Fruit fly (Drosophila melanogaster) whole organism, pupa: ENCODE data around the gene Sb.

Experiments
- CG10348 ChIP-seq: fragments of 200-800 bp; sonication (Bioruptor generic); IDR thresholded peaks from 2 replicates; pipeline ENCODE4 v1.3.6; 2022; ENCODE audit warnings: missing biosample characterization, missing genetic modification characterization
- CG12605 ChIP-seq: fragments of 200-800 bp; sonication (Bioruptor generic); IDR thresholded peaks from 2 replicates; pipeline ENCODE4 v1.3.6; 2022; ENCODE audit warnings: missing biosample characterization, missing genetic modification characterization
- CG13204 ChIP-seq: fragments of 200-800 bp; sonication (Bioruptor generic); optimal IDR thresholded peaks from 2 replicates; lab custom pipeline; 2018; ENCODE audit warnings: missing biosample characterization, mild to moderate bottlenecking, missing genetic modification characterization, moderate library complexity
- CG14655 ChIP-seq: fragments of 200-800 bp; sonication (Bioruptor generic); optimal IDR thresholded peaks from 3 replicates; lab custom pipeline; 2017; ENCODE audit warnings: mild to moderate bottlenecking, missing biosample characterization, missing genetic modification reagents, missing genetic modification characterization
- CG15710 ChIP-seq: fragments of 200-800 bp; sonication (Bioruptor generic); optimal IDR thresholded peaks from 2 replicates; lab custom pipeline; 2018; ENCODE audit warnings: missing biosample characterization, mild to moderate bottlenecking, missing genetic modification characterization, moderate library complexity
- CG17806 ChIP-seq: fragments of 200-800 bp; sonication (Bioruptor generic); optimal IDR thresholded peaks from 2 replicates; lab custom pipeline; 2018; ENCODE audit warnings: missing biosample characterization, mild to moderate bottlenecking, missing genetic modification characterization, moderate library complexity
- CG32121 ChIP-seq: fragments of 200-800 bp; sonication (Bioruptor generic); IDR thresholded peaks from 2 replicates; pipeline ENCODE4 v1.3.6; 2022; ENCODE audit warnings: missing biosample characterization, missing genetic modification characterization
- CG34367 ChIP-seq: fragments of 200-800 bp; sonication (Bioruptor generic); optimal IDR thresholded peaks from 2 replicates; lab custom pipeline; 2018; ENCODE audit warnings: missing biosample characterization, mild to moderate bottlenecking, missing genetic modification characterization
- CG4496 ChIP-seq: fragments of 200-800 bp; sonication (Bioruptor generic); IDR thresholded peaks from 3 replicates; pipeline ENCODE4 v1.3.6; 2022; ENCODE audit warnings: missing biosample characterization, missing genetic modification characterization
- CG8159 ChIP-seq: fragments of 200-800 bp; sonication (Bioruptor generic); optimal IDR thresholded peaks from 3 replicates; lab custom pipeline; 2018; ENCODE audit warnings: missing biosample characterization, mild to moderate bottlenecking, missing genetic modification characterization, moderate library complexity
- CG8301 ChIP-seq: fragments of 200-800 bp; sonication (Bioruptor generic); optimal IDR thresholded peaks from 2 replicates; lab custom pipeline; 2018; ENCODE audit warnings: missing biosample characterization, mild to moderate bottlenecking, missing genetic modification characterization
- CG9948 ChIP-seq: fragments of 200-800 bp; sonication (Bioruptor generic); optimal IDR thresholded peaks from 2 replicates; lab custom pipeline; 2018; ENCODE audit warnings: missing biosample characterization, mild to moderate bottlenecking, missing genetic modification characterization, moderate library complexity
- D1 ChIP-seq: fragments of 200-800 bp; sonication (Bioruptor generic); optimal IDR thresholded peaks from 2 replicates; lab custom pipeline; 2018; ENCODE audit warnings: missing biosample characterization, mild to moderate bottlenecking, missing genetic modification characterization, moderate library complexity
- EcR ChIP-seq: fragments of 200-800 bp; sonication (Bioruptor generic); optimal IDR thresholded peaks from 3 replicates; lab custom pipeline; 2019; ENCODE audit warnings: missing biosample characterization, missing genetic modification characterization, mild to moderate bottlenecking, moderate library complexity, missing genetic modification reagents
- Ets98B ChIP-seq: fragments of 200-800 bp; sonication (Bioruptor generic); IDR thresholded peaks from 2 replicates; pipeline ENCODE4 v1.3.6; 2022; ENCODE audit warnings: missing biosample characterization, missing genetic modification characterization
- Pif1A ChIP-seq: fragments of 200-800 bp; sonication (Bioruptor generic); optimal IDR thresholded peaks from 3 replicates; lab custom pipeline; 2016; ENCODE audit warnings: missing biosample characterization, missing genetic modification characterization
- Pif1B ChIP-seq: fragments of 200-800 bp; sonication (Bioruptor generic); optimal IDR thresholded peaks from 3 replicates; lab custom pipeline; 2016; ENCODE audit warnings: missing biosample characterization, missing genetic modification characterization
- Snoo ChIP-seq: fragments of 200-800 bp; sonication (Bioruptor generic); optimal IDR thresholded peaks from 3 replicates; lab custom pipeline; 2017; ENCODE audit warnings: missing biosample characterization, mild to moderate bottlenecking, missing genetic modification characterization, inconsistent platforms
- fd96Ca ChIP-seq: fragments of 200-800 bp; sonication (Bioruptor generic); IDR thresholded peaks from 3 replicates; pipeline ENCODE4 v1.3.6; 2022; ENCODE audit warnings: missing biosample characterization, missing genetic modification characterization
- rn ChIP-seq: fragments of 200-800 bp; sonication (Bioruptor generic); IDR thresholded peaks from 2 replicates; pipeline ENCODE4 v1.3.6; 2022; ENCODE audit warnings: missing biosample characterization, missing genetic modification characterization

Gene Sb

DNA sequence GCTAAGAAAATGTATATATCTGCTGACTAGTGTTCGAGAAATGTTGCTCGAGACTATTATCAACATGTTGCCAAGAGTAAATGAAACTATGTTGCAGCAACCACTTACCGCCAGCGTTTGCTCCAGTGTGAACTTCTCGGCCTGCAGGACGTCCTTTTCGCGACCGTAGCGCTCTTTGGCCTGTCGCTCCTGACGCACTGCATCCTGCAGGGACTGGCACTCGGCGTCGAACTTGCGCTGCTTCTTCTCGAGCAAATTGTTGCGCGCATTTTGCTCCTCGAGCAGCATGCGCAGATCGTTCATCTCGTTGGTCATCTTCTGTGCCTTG is 43.4 kb upstream of the Sb start:
- peak; percentile 23 for TF ChIP-seq Pif1A (GFP tag; lab: Kevin White, UChicago)
- TF ChIP-seq fd96Ca (GFP tag; lab: Robert Waterston, UW), result peak; percentile 4; the same call in 1 of the 3 replicates
- no peak for TF ChIP-seq CG10348

DNA sequence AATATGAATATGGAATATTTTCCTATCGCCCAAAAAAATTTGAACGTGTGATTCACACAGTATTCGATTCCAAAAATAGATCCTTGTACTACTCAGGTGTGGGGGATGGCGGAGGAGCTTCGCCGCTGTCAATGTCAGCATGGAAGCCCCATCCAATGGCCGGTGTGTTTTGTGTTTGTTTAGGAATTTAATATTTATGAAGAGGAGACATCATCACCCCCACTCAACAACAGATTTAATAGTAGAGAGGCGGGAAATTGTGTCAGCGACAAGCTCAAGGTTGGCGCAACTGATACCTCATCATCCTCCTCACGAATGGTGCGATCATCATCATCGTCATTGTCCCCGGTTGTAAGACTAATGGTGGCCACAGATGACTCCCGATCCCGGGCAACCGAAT is 41.8 kb upstream of the Sb start:
- TF ChIP-seq CG34367 (no peak), Snoo (tag; lab: Kevin White, UChicago) (no peak), CG12605 (GFP tag; lab: Robert Waterston, UW) (no peak), CG32121 (GFP tag; lab: Robert Waterston, UW) (no peak), CG4496 (no peak), Ets98B (GFP tag; lab: Robert Waterston, UW) (no peak), CG14655 (GFP tag; lab: Kevin White, UChicago) (no peak), EcR (GFP tag; lab: Kevin White, UChicago) (no peak)

DNA sequence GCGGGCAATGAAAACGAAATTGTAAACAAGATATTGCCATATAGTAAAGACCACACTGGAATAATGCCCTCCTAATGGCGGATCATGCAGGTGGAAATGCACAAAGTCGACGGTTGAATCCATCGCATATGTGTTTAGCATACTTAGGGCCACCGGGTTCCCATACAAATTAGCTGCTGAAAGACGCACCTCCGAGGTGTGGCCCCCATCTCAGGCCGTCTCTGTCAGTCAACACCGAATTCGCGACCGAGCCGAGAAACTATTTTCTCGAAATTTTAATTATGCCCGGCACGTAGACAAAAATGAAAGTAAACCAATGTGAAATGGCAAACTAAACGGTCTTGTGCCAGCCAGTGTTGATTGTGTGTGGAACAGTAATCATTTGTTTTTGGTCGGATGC is 37.7 kb upstream of the Sb start:
- TF ChIP-seq CG9948 (tag; lab: Kevin White, UChicago) (no peak), CG32121 (GFP tag; lab: Robert Waterston, UW) (no peak), fd96Ca (GFP tag; lab: Robert Waterston, UW) (no peak), rn (no peak), Ets98B (GFP tag; lab: Robert Waterston, UW) (no peak), CG8159 (tag; lab: Kevin White, UChicago) (no peak), CG17806 (tag; lab: Kevin White, UChicago) (no peak), CG15710 (tag; lab: Kevin White, UChicago) (no peak), CG14655 (GFP tag; lab: Kevin White, UChicago) (no peak), Pif1B (GFP tag; lab: Kevin White, UChicago) (no peak), Snoo (tag; lab: Kevin White, UChicago) (no peak), CG13204 (GFP tag; lab: Kevin White, UChicago) (no peak), D1 (no peak), CG4496 (no peak), Pif1A (GFP tag; lab: Kevin White, UChicago) (no peak)

DNA sequence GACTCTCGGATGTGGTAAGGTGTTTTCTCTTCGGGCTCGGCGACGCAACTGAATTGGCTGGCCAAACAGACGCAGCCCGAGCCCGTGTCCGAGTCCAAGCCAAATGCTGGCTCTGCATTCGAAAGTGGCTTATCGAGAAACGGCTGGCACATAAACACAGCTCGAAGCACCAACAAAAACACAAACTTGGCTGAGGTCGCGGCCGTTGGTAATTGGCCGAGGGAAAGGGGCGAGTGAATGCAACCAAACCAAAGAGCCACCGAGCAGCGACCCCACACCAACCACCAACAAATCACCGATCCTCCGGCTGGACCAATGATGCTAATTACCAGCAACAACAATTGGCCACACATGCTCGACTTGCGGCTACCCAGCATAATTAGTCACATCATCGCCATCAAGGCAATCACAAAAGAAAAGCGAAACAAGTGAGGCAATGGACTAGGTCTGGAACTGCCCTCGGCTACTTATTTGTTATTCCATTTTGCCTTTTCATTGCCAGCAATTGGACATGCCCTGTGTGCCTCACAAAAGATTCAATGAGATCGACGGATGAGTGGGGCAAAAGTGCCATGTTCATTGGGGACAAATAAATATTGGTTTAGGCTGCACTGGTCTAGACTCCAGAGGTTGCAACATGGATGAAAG is 34.9 kb upstream of the Sb start, which contains the start of gene CG32855:
Gene CG32855 (minus strand): TSS at position 51 of the 648 bp plus-strand sequence.
- TF ChIP-seq CG4496 (no peak), CG8159 (tag; lab: Kevin White, UChicago) (no peak), CG8301 (tag; lab: Kevin White, UChicago) (no peak), CG32121 (GFP tag; lab: Robert Waterston, UW) (no peak), EcR (GFP tag; lab: Kevin White, UChicago) (peak; percentile 58), rn (no peak), Pif1B (GFP tag; lab: Kevin White, UChicago) (no peak), CG13204 (GFP tag; lab: Kevin White, UChicago) (no peak), CG9948 (tag; lab: Kevin White, UChicago) (no peak)

DNA sequence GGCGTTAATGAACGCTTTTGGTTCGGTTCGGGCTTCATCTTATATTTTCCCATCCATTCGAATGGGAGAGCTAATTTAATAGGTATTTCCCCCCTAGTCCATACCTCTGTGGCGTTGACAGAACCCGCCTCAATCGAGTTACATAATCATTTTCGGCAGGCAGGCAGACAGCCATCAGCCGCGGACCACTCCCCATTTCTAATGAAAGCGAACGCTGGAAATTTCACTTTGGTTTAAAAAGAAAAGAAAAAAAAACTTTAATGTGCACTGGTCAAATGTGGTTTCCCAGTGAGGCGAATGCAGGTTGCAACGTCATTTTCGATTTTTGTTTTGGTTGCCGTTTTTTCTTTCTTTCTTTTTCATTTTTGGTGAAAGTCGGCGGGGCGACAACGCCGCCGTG is 33.6 kb upstream of the Sb start:
- TF ChIP-seq Ets98B (GFP tag; lab: Robert Waterston, UW) (peak; percentile 12; the same call in 1 of the 2 replicates), CG4496 (0 out of 3 replicates have a peak, but pooled peaks have one; percentile 13), Pif1B (GFP tag; lab: Kevin White, UChicago) (no peak), Snoo (tag; lab: Kevin White, UChicago) (peak; percentile 64), CG15710 (tag; lab: Kevin White, UChicago) (no peak)

DNA sequence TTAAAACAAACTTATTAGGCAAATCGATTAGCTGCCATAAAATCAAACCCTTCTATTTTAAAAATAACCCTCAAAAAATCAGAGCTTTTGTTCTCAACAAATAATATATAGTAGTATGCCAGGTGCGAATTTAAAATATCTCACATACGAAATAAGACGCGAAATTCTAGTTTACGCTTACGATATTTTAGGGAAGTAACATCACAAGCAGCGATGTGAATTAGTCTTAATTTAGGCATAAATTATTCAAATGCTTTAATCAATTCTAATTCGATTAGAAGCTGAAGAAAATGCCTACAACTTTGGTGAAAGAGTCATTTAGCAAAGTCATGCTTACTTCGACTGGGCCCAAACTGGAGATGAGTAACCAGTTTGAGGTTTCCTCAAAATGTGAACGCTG is 32.4 kb upstream of the Sb start, which contains the start of gene sxe2:
Gene sxe2 (plus strand): TSS at position 301 of the 400 bp plus-strand sequence.
- TF ChIP-seq Snoo (tag; lab: Kevin White, UChicago) (no peak), D1 (no peak)

DNA sequence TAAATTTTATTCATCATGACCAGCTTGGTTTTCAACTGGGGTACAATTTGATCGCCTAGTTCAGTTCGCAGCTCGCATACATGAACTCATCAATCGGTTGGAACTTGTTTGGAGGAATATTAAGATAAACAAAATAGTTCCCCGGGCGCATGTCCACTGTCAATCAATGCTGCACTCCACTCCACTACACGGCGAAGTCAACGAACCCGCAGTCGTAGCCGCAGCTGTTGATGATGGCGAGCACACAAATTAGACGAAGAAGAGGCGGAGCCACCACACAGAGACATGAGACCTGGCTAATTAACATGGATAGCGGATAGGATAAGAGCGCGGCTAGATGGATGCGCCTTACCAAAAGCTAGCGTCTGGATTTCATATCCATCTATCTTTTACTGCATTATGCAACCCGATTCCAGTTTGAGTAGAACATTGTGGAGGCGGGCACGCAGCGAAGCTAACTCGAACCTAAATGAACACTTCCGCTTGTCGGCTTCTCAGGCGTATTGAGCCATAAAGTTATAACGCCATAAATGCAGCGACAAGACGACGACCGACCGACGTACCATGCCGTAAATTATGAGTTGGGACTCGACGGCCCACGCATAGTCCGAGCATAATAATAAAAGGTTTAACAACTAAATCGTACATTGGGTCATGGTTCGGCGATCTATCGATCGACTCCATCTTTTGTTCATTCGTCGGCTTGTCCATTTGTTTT is 23.9 kb upstream of the Sb start:
- TF ChIP-seq EcR (GFP tag; lab: Kevin White, UChicago), result peak; percentile 29
- TF ChIP-seq CG4496, result no peak
